Fruit fly (Drosophila melanogaster): ENCODE data around the gene Tsen34.

Gene Tsen34

dm6 chr3L:14782626-14783362 is 21.1 kb upstream of the Tsen34 start:
- TF ChIP-seq Rel (GFP tag; optimal IDR thresholded peaks at IDR 0.05) = no peak
- peak; percentile 29 for TF ChIP-seq Rel (tag; optimal IDR thresholded peaks at IDR 0.05)
- TF ChIP-seq OdsH (GFP tag; optimal IDR thresholded peaks at IDR 0.05) = no peak
- TF ChIP-seq Hnf4 (GFP tag; optimal IDR thresholded peaks at IDR 0.05) = peak; percentile 71

- TF ChIP-seq sage (GFP tag; optimal IDR thresholded peaks at IDR 0.05) (no peak), Jra (GFP tag; optimal IDR thresholded peaks at IDR 0.05) (no peak), CG32264 (GFP tag; optimal IDR thresholded peaks at IDR 0.05) (no peak)
Observed at dm6 chr3L:14781863-14782218, 20.2 kb upstream of the Tsen34 start.

- TF ChIP-seq CG32264 (GFP tag; optimal IDR thresholded peaks at IDR 0.05) = no peak
- no peak for TF ChIP-seq Hr78 (GFP tag; optimal IDR thresholded peaks at IDR 0.05)
- no peak for TF ChIP-seq Vsx2 (GFP tag; optimal IDR thresholded peaks at IDR 0.05; ENCODE audit: partially characterized antibody)
- no peak for TF ChIP-seq HLH106 (tag; optimal IDR thresholded peaks at IDR 0.05)
- TF ChIP-seq pan (optimal IDR thresholded peaks at IDR 0.05) = no peak
- TF ChIP-seq fru (GFP tag; optimal IDR thresholded peaks at IDR 0.05) = peak; percentile 7
- no peak for TF ChIP-seq CrebA (GFP tag; optimal IDR thresholded peaks at IDR 0.05; ENCODE audit: borderline replicate concordance)
- no peak for TF ChIP-seq dsf (GFP tag; optimal IDR thresholded peaks at IDR 0.05; ENCODE audit: borderline replicate concordance)
- peak; percentile 20 for TF ChIP-seq OdsH (GFP tag; optimal IDR thresholded peaks at IDR 0.05)
- TF ChIP-seq Hr83 (GFP tag; optimal IDR thresholded peaks at IDR 0.05; ENCODE audit: poor library complexity, severe bottlenecking) = peak; percentile 66
- no peak for TF ChIP-seq jim (GFP tag; optimal IDR thresholded peaks at IDR 0.05)
- TF ChIP-seq lola (GFP tag; optimal IDR thresholded peaks at IDR 0.05) = no peak
- no peak for TF ChIP-seq Jra (GFP tag; optimal IDR thresholded peaks at IDR 0.05)
- no peak for TF ChIP-seq N (GFP tag; optimal IDR thresholded peaks at IDR 0.05)
- TF ChIP-seq foxo (GFP tag; optimal IDR thresholded peaks at IDR 0.05) = peak in 1 of 2 experiments; percentile 36
- TF ChIP-seq Myc (optimal IDR thresholded peaks at IDR 0.05) = no peak
- TF ChIP-seq Rel (GFP tag; optimal IDR thresholded peaks at IDR 0.05) = peak; percentile 58
- TF ChIP-seq Rel (tag; optimal IDR thresholded peaks at IDR 0.05) = peak; percentile 41
- peak; percentile 19 for TF ChIP-seq CG9705 (GFP tag; optimal IDR thresholded peaks at IDR 0.05)
- TF ChIP-seq br (GFP tag; optimal IDR thresholded peaks at IDR 0.05) = no peak
- no peak for TF ChIP-seq usp (GFP tag; optimal IDR thresholded peaks at IDR 0.05)
- no peak for TF ChIP-seq ey (GFP tag; optimal IDR thresholded peaks at IDR 0.05)
- TF ChIP-seq sv (GFP tag; optimal IDR thresholded peaks at IDR 0.05) = peak; percentile 30
- no peak for TF ChIP-seq Mio (GFP tag; optimal IDR thresholded peaks at IDR 0.05)
- peak in 1 of 2 experiments; percentile 65 for TF ChIP-seq dl (GFP tag; optimal IDR thresholded peaks at IDR 0.05; ENCODE audit: insufficient read depth in 1 of 2, partially characterized antibody in 2 of 2)
- TF ChIP-seq Sp1 (GFP tag; optimal IDR thresholded peaks at IDR 0.05) = peak; percentile 65
- peak; percentile 35 for TF ChIP-seq dmrt93B (GFP tag; optimal IDR thresholded peaks at IDR 0.05)
- peak; percentile 63 for TF ChIP-seq psq (GFP tag; optimal IDR thresholded peaks at IDR 0.05)
- TF ChIP-seq brk (GFP tag; optimal IDR thresholded peaks at IDR 0.05) = no peak
- TF ChIP-seq woc (GFP tag; optimal IDR thresholded peaks at IDR 0.05) = peak; percentile 55
- TF ChIP-seq Dif (GFP tag; optimal IDR thresholded peaks at IDR 0.05; ENCODE audit: partially characterized antibody) = peak; percentile 61
- TF ChIP-seq tai (GFP tag; optimal IDR thresholded peaks at IDR 0.05) = no peak
- TF ChIP-seq Hnf4 (GFP tag; optimal IDR thresholded peaks at IDR 0.05) = peak; percentile 36
- peak; percentile 14 for TF ChIP-seq h (GFP tag; optimal IDR thresholded peaks at IDR 0.05)
- TF ChIP-seq Dfd (GFP tag; optimal IDR thresholded peaks at IDR 0.05) = no peak
- TF ChIP-seq GATAd (GFP tag; optimal IDR thresholded peaks at IDR 0.05) = no peak
- no peak for TF ChIP-seq rgr (GFP tag; optimal IDR thresholded peaks at IDR 0.05)
Observed at dm6 chr3L:14781082-14781862, 19.6 kb upstream of the Tsen34 start.
